Worm (Caenorhabditis elegans): ENCODE results near the gene C13F10.7.

The C13F10.7 gene

ce11 chrV:7218988-7219387 is 4.1 kb downstream of the C13F10.7 start, which contains the start of gene C13F10.5:
TSS of gene C13F10.5 (minus strand) at chrV:7219088.
- TF ChIP-seq aha-1 (tag): peak; percentile 42
- TF ChIP-seq dmd-8 (GFP tag; IDR thresholded peaks at IDR 0.05): no peak

- TF ChIP-seq unc-62 (GFP tag; optimal IDR thresholded peaks at IDR 0.05 in 1 of 2) (peak in 1 of 2 experiments; percentile 72), unc-62 (tag; optimal IDR thresholded peaks at IDR 0.05) (no peak), mep-1 (tag; optimal IDR thresholded peaks at IDR 0.05) (peak; percentile 15), ces-1 (GFP tag; optimal IDR thresholded peaks at IDR 0.05) (no peak), aha-1 (tag) (no peak), nhr-41 (GFP tag; IDR thresholded peaks at IDR 0.05) (no peak), T20F7.1 (GFP tag; optimal IDR thresholded peaks at IDR 0.05) (no peak), rbr-2 (tag; optimal IDR thresholded peaks at IDR 0.05) (peak; percentile 27), duxl-1 (tag; optimal IDR thresholded peaks at IDR 0.05; ENCODE audit: poor library complexity) (no peak), unc-39 (tag; optimal IDR thresholded peaks at IDR 0.05) (no peak), egl-43 (GFP tag; IDR thresholded peaks at IDR 0.05) (no peak), hlh-30 (tag; optimal IDR thresholded peaks at IDR 0.05; ENCODE audit: insufficient read depth) (peak; percentile 59), ZK546.5 (tag; optimal IDR thresholded peaks at IDR 0.05) (no peak), nhr-42 (GFP tag; IDR thresholded peaks at IDR 0.05) (no peak), F37D6.2 (tag; optimal IDR thresholded peaks at IDR 0.05) (no peak), nhr-48 (tag; optimal IDR thresholded peaks at IDR 0.05) (no peak), ceh-28 (tag; optimal IDR thresholded peaks at IDR 0.05) (no peak), lim-7 (GFP tag; IDR thresholded peaks at IDR 0.05) (no peak), set-16 (GFP tag; IDR thresholded peaks at IDR 0.05) (peak; percentile 38), F44E2.7 (GFP tag; IDR thresholded peaks at IDR 0.05) (no peak), php-3 (GFP tag; IDR thresholded peaks at IDR 0.05) (no peak), lsy-2 (tag; optimal IDR thresholded peaks at IDR 0.05) (peak in 1 of 2 experiments; percentile 3), aly-2 (tag; optimal IDR thresholded peaks at IDR 0.05) (no peak), pqm-1 (tag; optimal IDR thresholded peaks at IDR 0.05) (no peak), zfp-3 (GFP tag; conservative IDR thresholded peaks at IDR 0.05) (no peak), ceh-62 (tag; optimal IDR thresholded peaks at IDR 0.05) (no peak), unc-130 (GFP tag; optimal IDR thresholded peaks at IDR 0.05) (no peak), fkh-10 (GFP tag; optimal IDR thresholded peaks at IDR 0.05) (no peak), mdl-1 (tag; optimal IDR thresholded peaks at IDR 0.05) (no peak)
These were observed 7.0 kb downstream of the C13F10.7 start for ce11 chrV:7216016-7216415.

- TF ChIP-seq ceh-20 (GFP tag; IDR thresholded peaks at IDR 0.05) (no peak), hlh-11 (tag; optimal IDR thresholded peaks at IDR 0.05) (no peak), F37D6.2 (tag; optimal IDR thresholded peaks at IDR 0.05) (no peak), skn-1 (tag; optimal IDR thresholded peaks at IDR 0.05) (no peak), mdl-1 (tag; optimal IDR thresholded peaks at IDR 0.05) (no peak), ctbp-1 (GFP tag; IDR thresholded peaks at IDR 0.05) (no peak), F26F4.8 (GFP tag; conservative IDR thresholded peaks at IDR 0.05) (no peak), ZK337.2 (GFP tag; IDR thresholded peaks at IDR 0.05) (no peak), lin-15B (tag; optimal IDR thresholded peaks at IDR 0.05) (no peak), nhr-25 (tag; optimal IDR thresholded peaks at IDR 0.05; ENCODE audit: borderline replicate concordance, insufficient read depth) (no peak), sdz-12 (GFP tag; optimal IDR thresholded peaks at IDR 0.05) (no peak)
These were observed 8.2 kb downstream of the C13F10.7 start, which contains the start of gene soap-1 for ce11 chrV:7214802-7215201. TSS of gene soap-1 (minus strand) at chrV:7214902.

Data from whole organism, L4 larva.